Worm (Caenorhabditis elegans): ENCODE data around the gene trr-1.

The trr-1 gene

ce11 chrII:11619895-11620439, 55.8 kb downstream of the trr-1 start (continued):
- TF ChIP-seq C08G9.2 (tag; optimal IDR thresholded peaks at IDR 0.05) (no peak), elt-2 (tag; optimal IDR thresholded peaks at IDR 0.05) (no peak), ttx-3 (tag; optimal IDR thresholded peaks at IDR 0.05) (no peak), ceh-45 (GFP tag; IDR thresholded peaks at IDR 0.05) (no peak), K09A11.1 (tag; optimal IDR thresholded peaks at IDR 0.05; ENCODE audit: insufficient read depth) (no peak), nhr-232 (tag; optimal IDR thresholded peaks at IDR 0.05) (no peak), syd-9 (tag; optimal IDR thresholded peaks at IDR 0.05) (peak; percentile 32), hlh-6 (tag; optimal IDR thresholded peaks at IDR 0.05) (no peak), fax-1 (tag; optimal IDR thresholded peaks at IDR 0.05) (no peak), lin-11 (tag; optimal IDR thresholded peaks at IDR 0.05) (no peak), eyg-1 (tag; optimal IDR thresholded peaks at IDR 0.05) (peak; percentile 18), ceh-6 (GFP tag; optimal IDR thresholded peaks at IDR 0.05) (no peak), elt-4 (tag; optimal IDR thresholded peaks at IDR 0.05) (no peak), ceh-14 (tag; optimal IDR thresholded peaks at IDR 0.05) (no peak), lim-6 (tag; optimal IDR thresholded peaks at IDR 0.05) (no peak), odd-2 (tag; optimal IDR thresholded peaks at IDR 0.05) (no peak), pros-1 (tag; optimal IDR thresholded peaks at IDR 0.05) (no peak), mec-3 (tag; optimal IDR thresholded peaks at IDR 0.05; ENCODE audit: borderline replicate concordance) (no peak), ceh-9 (tag; optimal IDR thresholded peaks at IDR 0.05) (no peak), dve-1 (tag; optimal IDR thresholded peaks at IDR 0.05) (no peak), npax-4 (tag; optimal IDR thresholded peaks at IDR 0.05) (no peak), fkh-6 (tag; optimal IDR thresholded peaks at IDR 0.05) (no peak), Y22D7AL.16 (tag; optimal IDR thresholded peaks at IDR 0.05) (no peak), pat-9 (tag; optimal IDR thresholded peaks at IDR 0.05) (no peak), T23F11.4 (GFP tag; optimal IDR thresholded peaks at IDR 0.05) (no peak), pqm-1 (tag; optimal IDR thresholded peaks at IDR 0.05) (no peak), unc-42 (tag; optimal IDR thresholded peaks at IDR 0.05) (no peak), ceh-31 (tag; optimal IDR thresholded peaks at IDR 0.05) (peak; percentile 43), ahr-1 (tag; optimal IDR thresholded peaks at IDR 0.05) (no peak), dmd-4 (tag; optimal IDR thresholded peaks at IDR 0.05; ENCODE audit: borderline replicate concordance) (peak; percentile 44)

- TF ChIP-seq ceh-45 (GFP tag; IDR thresholded peaks at IDR 0.05) (no peak), fkh-10 (GFP tag; optimal IDR thresholded peaks at IDR 0.05) (no peak), sox-4 (tag; optimal IDR thresholded peaks at IDR 0.05) (no peak), elt-2 (tag; optimal IDR thresholded peaks at IDR 0.05) (peak; percentile 25)
These were observed 56.6 kb downstream of the trr-1 start for ce11 chrII:11619171-11619570.

- TF ChIP-seq hlh-30 (tag; optimal IDR thresholded peaks at IDR 0.05; ENCODE audit: insufficient read depth) (no peak), C38D4.7 (GFP tag; optimal IDR thresholded peaks at IDR 0.05) (no peak), npax-4 (tag; optimal IDR thresholded peaks at IDR 0.05) (no peak), fkh-6 (tag; optimal IDR thresholded peaks at IDR 0.05) (no peak), rnt-1 (tag; optimal IDR thresholded peaks at IDR 0.05) (no peak), ceh-34 (tag; optimal IDR thresholded peaks at IDR 0.05) (no peak), T23F11.4 (GFP tag; optimal IDR thresholded peaks at IDR 0.05) (no peak), pat-9 (tag; optimal IDR thresholded peaks at IDR 0.05) (no peak), ceh-14 (tag; optimal IDR thresholded peaks at IDR 0.05) (no peak), Y22D7AL.16 (tag; optimal IDR thresholded peaks at IDR 0.05) (no peak), nfya-1 (tag; optimal IDR thresholded peaks at IDR 0.05) (no peak), sox-2 (GFP tag; IDR thresholded peaks at IDR 0.05) (no peak), hlh-15 (tag; optimal IDR thresholded peaks at IDR 0.05) (no peak), F13H6.1 (tag; optimal IDR thresholded peaks at IDR 0.05) (no peak), sox-4 (tag; optimal IDR thresholded peaks at IDR 0.05) (no peak), pha-4 (tag; optimal IDR thresholded peaks at IDR 0.05) (no peak), ets-4 (tag; optimal IDR thresholded peaks at IDR 0.05) (no peak), ztf-16 (tag; optimal IDR thresholded peaks at IDR 0.05) (no peak)
These were observed 58.0 kb downstream of the trr-1 start for ce11 chrII:11617715-11618114.

Data from whole organism, late embryonic.